Worm (Caenorhabditis elegans) whole organism, midembryonic: ENCODE measurements around the gene mihp-2.

Source experiments
- T22C8.4 ChIP-seq: fragments of 200-800 bp; sonication (Bioruptor generic); IDR thresholded peaks from 2 replicates; pipeline ENCODE4 v1.3.6; 2022; ENCODE audit warnings: missing genetic modification characterization, missing compliant biosample characterization
- cog-1 ChIP-seq: sonication (generic microtip); optimal IDR thresholded peaks from 2 replicates; lab custom pipeline; 2016; ENCODE audit warnings: missing genetic modification characterization, missing compliant biosample characterization
- flt-1 ChIP-seq: fragments of 200-800 bp; sonication (Bioruptor generic); IDR thresholded peaks from 2 replicates; pipeline ENCODE4 v1.3.6; 2022; ENCODE audit warnings: missing genetic modification characterization, missing compliant biosample characterization
- klf-2 ChIP-seq: fragments of 200-800 bp; sonication (Bioruptor generic); conservative IDR thresholded peaks from 2 replicates; pipeline ENCODE4 v1.3.6; 2022; ENCODE audit warnings: missing genetic modification reagents, missing genetic modification characterization, missing compliant biosample characterization
- med-1 ChIP-seq: sonication (generic microtip); optimal IDR thresholded peaks from 2 replicates; lab custom pipeline; 2017; ENCODE audit warnings: missing genetic modification characterization, mild to moderate bottlenecking, missing compliant biosample characterization, antibody characterized with exemption, missing genetic modification reagents; ENCODE audit not compliant: insufficient read depth
- ref-1 ChIP-seq: fragments of 200-800 bp; sonication (Bioruptor generic); conservative IDR thresholded peaks from 2 replicates; pipeline ENCODE4 v1.3.6; 2022; ENCODE audit warnings: missing genetic modification reagents, missing genetic modification characterization, missing compliant biosample characterization
- tab-1 ChIP-seq: fragments of 200-800 bp; sonication (Bioruptor generic); IDR thresholded peaks from 2 replicates; pipeline ENCODE4 v1.3.6; 2022; ENCODE audit warnings: missing genetic modification characterization, missing compliant biosample characterization
- ztf-23 ChIP-seq: fragments of 200-800 bp; sonication (Bioruptor generic); IDR thresholded peaks from 2 replicates; pipeline ENCODE4 v1.3.6; 2022; ENCODE audit warnings: missing genetic modification reagents, missing genetic modification characterization, missing compliant biosample characterization
- ztf-29 ChIP-seq: fragments of 200-800 bp; sonication (Bioruptor generic); IDR thresholded peaks from 2 replicates; pipeline ENCODE4 v1.3.6; 2022; ENCODE audit warnings: missing genetic modification reagents, missing genetic modification characterization, missing compliant biosample characterization

DNA sequence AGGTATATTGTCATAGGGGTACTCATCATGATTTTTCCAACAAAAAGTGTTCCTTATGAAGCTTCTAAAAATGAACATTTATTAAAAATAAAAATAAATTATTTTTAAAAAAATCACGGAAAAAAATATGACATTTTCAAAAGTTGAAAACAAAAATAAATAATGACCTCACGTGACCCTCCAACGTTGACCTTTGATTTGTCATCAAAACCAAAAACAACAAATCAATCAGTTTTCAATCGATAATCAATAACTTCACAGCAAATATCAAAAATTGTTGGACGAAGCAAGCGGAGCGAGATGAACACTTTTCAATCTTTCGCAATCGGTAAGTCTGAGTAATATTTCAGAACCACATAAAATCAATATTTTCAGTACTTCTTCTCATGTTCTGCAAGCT lies 36.8 kb downstream of the mihp-2 start, which contains the start of gene Y80D3A.8:
- TF ChIP-seq T22C8.4 (GFP tag; lab: Robert Waterston, UW) (no peak), tab-1 (no peak), ztf-29 (GFP tag; lab: Robert Waterston, UW) (no peak), klf-2 (no peak), med-1 (GFP tag; lab: Kevin White, UChicago) (no peak), flt-1 (GFP tag; lab: Robert Waterston, UW) (no peak), ref-1 (GFP tag; lab: Robert Waterston, UW) (no peak), ztf-23 (GFP tag; lab: Robert Waterston, UW) (no peak), cog-1 (tag; lab: Kevin White, UChicago) (no peak)
